Worm (Caenorhabditis elegans) whole organism, L2 larva: ENCODE data around the gene T06E6.1.

Experiments used
- ZK546.5 ChIP-seq: sonication (generic microtip); optimal IDR thresholded peaks from 2 replicates; lab custom pipeline; 2017; ENCODE audit warnings: missing biosample characterization, missing genetic modification characterization
- ceh-82 ChIP-seq: fragments of 150-350 bp; optimal IDR thresholded peaks from 2 replicates; lab custom pipeline; 2014; ENCODE audit warnings: missing biosample characterization, missing genetic modification characterization
- egl-27 ChIP-seq: sonication (generic microtip); optimal IDR thresholded peaks from 3 replicates; lab custom pipeline; 2017; ENCODE audit warnings: missing biosample characterization, missing genetic modification reagents, missing genetic modification characterization
- elt-3 ChIP-seq: sonication (generic microtip); optimal IDR thresholded peaks from 2 replicates; lab custom pipeline; 2017; ENCODE audit warnings: missing biosample characterization, missing genetic modification characterization
- lin-13 ChIP-seq: fragments of 150-350 bp; optimal IDR thresholded peaks from 2 replicates; lab custom pipeline; 2014; ENCODE audit warnings: missing biosample characterization, missing genetic modification reagents, missing genetic modification characterization
- lin-39 ChIP-seq: fragments of 150-350 bp; optimal IDR thresholded peaks from 2 replicates; lab custom pipeline; 2014; ENCODE audit warnings: missing biosample characterization, missing genetic modification reagents, missing genetic modification characterization
- mdl-1 ChIP-seq, 2 experiments: fragments of 150-350 bp in 1 of 2; sonication (generic microtip) in 1 of 2; optimal IDR thresholded peaks; 2 replicates each; lab custom pipeline; 2017; ENCODE audit warnings: missing biosample characterization in 2 of 2, missing genetic modification characterization in 2 of 2
- nhr-11 ChIP-seq: fragments of 150-350 bp; optimal IDR thresholded peaks from 2 replicates; lab custom pipeline; 2014; ENCODE audit warnings: missing biosample characterization, missing genetic modification characterization
- nhr-23 ChIP-seq: fragments of 150-350 bp; optimal IDR thresholded peaks from 2 replicates; lab custom pipeline; 2014; ENCODE audit warnings: missing biosample characterization, missing genetic modification reagents, missing genetic modification characterization
- nhr-6 ChIP-seq: fragments of 150-350 bp; optimal IDR thresholded peaks from 2 replicates; lab custom pipeline; 2014; ENCODE audit warnings: missing biosample characterization, missing genetic modification characterization
- peb-1 ChIP-seq: fragments of 150-350 bp; optimal IDR thresholded peaks from 2 replicates; lab custom pipeline; 2014; ENCODE audit warnings: missing biosample characterization, missing genetic modification characterization
- snpc-4 ChIP-seq: fragments of 150-350 bp; optimal IDR thresholded peaks from 2 replicates; lab custom pipeline; 2014; ENCODE audit warnings: missing biosample characterization, missing genetic modification characterization
- zag-1 ChIP-seq: fragments of 150-350 bp; optimal IDR thresholded peaks from 2 replicates; lab custom pipeline; 2014; ENCODE audit warnings: missing biosample characterization, missing genetic modification characterization
- ztf-4 ChIP-seq: fragments of 150-350 bp; optimal IDR thresholded peaks from 2 replicates; lab custom pipeline; 2014; ENCODE audit warnings: missing biosample characterization, missing genetic modification characterization

ce11 chrV:15388820-15389384 lies 5.9 kb downstream of the T06E6.1 start, which contains the start of gene srh-170:
- TF ChIP-seq lin-39 (no peak), mdl-1 (tag; optimal IDR thresholded peaks at IDR 0.05; lab: Kevin White, UChicago) (no peak), nhr-11 (tag; lab: Kevin White, UChicago) (no peak), egl-27 (tag; lab: Kevin White, UChicago) (no peak), zag-1 (no peak), lin-13 (GFP tag; lab: Kevin White, UChicago) (no peak), nhr-23 (no peak), ZK546.5 (no peak), snpc-4 (tag; lab: Kevin White, UChicago) (no peak), elt-3 (no peak), peb-1 (tag; lab: Kevin White, UChicago) (no peak), ceh-82 (tag; lab: Kevin White, UChicago) (no peak), ztf-4 (no peak), nhr-6 (tag; lab: Kevin White, UChicago) (no peak)
